Worm (Caenorhabditis elegans) whole organism, L2 larva: ENCODE measurements around the gene hpo-6.

Experiments used
- C34F6.9 ChIP-seq: fragments of 150-350 bp; optimal IDR thresholded peaks from 2 replicates; lab custom pipeline; 2014; ENCODE audit warnings: missing biosample characterization, missing genetic modification characterization
- ZK546.5 ChIP-seq: sonication (generic microtip); optimal IDR thresholded peaks from 2 replicates; lab custom pipeline; 2017; ENCODE audit warnings: missing biosample characterization, missing genetic modification characterization
- aly-2 ChIP-seq: fragments of 150-350 bp; optimal IDR thresholded peaks from 2 replicates; lab custom pipeline; 2014; ENCODE audit warnings: missing biosample characterization, missing genetic modification characterization
- ama-1 ChIP-seq: fragments of 150-350 bp; optimal IDR thresholded peaks from 2 replicates; lab custom pipeline; 2018; ENCODE audit warnings: inconsistent platforms
- blmp-1 ChIP-seq: sonication (generic microtip); optimal IDR thresholded peaks from 2 replicates; lab custom pipeline; 2017; ENCODE audit warnings: missing genetic modification characterization, mild to moderate bottlenecking, missing compliant biosample characterization, antibody characterized with exemption, moderate library complexity; ENCODE audit not compliant: insufficient read depth
- ceh-16 ChIP-seq: fragments of 150-350 bp; optimal IDR thresholded peaks from 2 replicates; lab custom pipeline; 2014; ENCODE audit warnings: missing biosample characterization, missing genetic modification characterization
- ceh-82 ChIP-seq: fragments of 150-350 bp; optimal IDR thresholded peaks from 2 replicates; lab custom pipeline; 2014; ENCODE audit warnings: missing biosample characterization, missing genetic modification characterization
- dmd-4 ChIP-seq: sonication (generic microtip); optimal IDR thresholded peaks from 2 replicates; lab custom pipeline; 2017; ENCODE audit warnings: missing biosample characterization, missing genetic modification characterization
- elt-1 ChIP-seq: fragments of 150-350 bp; optimal IDR thresholded peaks from 2 replicates; lab custom pipeline; 2014; ENCODE audit warnings: missing biosample characterization, missing genetic modification characterization
- elt-3 ChIP-seq: sonication (generic microtip); optimal IDR thresholded peaks from 2 replicates; lab custom pipeline; 2017; ENCODE audit warnings: missing biosample characterization, missing genetic modification characterization
- fos-1 ChIP-seq: fragments of 150-350 bp; optimal IDR thresholded peaks from 2 replicates; lab custom pipeline; 2014; ENCODE audit warnings: missing biosample characterization, missing genetic modification characterization
- gmeb-1 ChIP-seq: fragments of 150-350 bp; optimal IDR thresholded peaks from 2 replicates; lab custom pipeline; 2014; ENCODE audit warnings: missing biosample characterization, missing genetic modification characterization
- lin-39 ChIP-seq: fragments of 150-350 bp; optimal IDR thresholded peaks from 2 replicates; lab custom pipeline; 2014; ENCODE audit warnings: missing biosample characterization, missing genetic modification reagents, missing genetic modification characterization
- lsy-2 ChIP-seq, 2 experiments: fragments of 150-350 bp in 1 of 2; sonication (generic microtip) in 1 of 2; optimal IDR thresholded peaks; 2 replicates each; lab custom pipeline; 2014 to 2017; ENCODE audit warnings: missing biosample characterization in 2 of 2, missing genetic modification characterization in 2 of 2
- mab-5 ChIP-seq: fragments of 150-350 bp; optimal IDR thresholded peaks from 2 replicates; lab custom pipeline; 2014; ENCODE audit warnings: missing biosample characterization, missing genetic modification characterization
- nhr-10 ChIP-seq: sonication (generic microtip); optimal IDR thresholded peaks from 2 replicates; lab custom pipeline; 2017; ENCODE audit warnings: missing biosample characterization, missing genetic modification characterization
- nhr-11 ChIP-seq: fragments of 150-350 bp; optimal IDR thresholded peaks from 2 replicates; lab custom pipeline; 2014; ENCODE audit warnings: missing biosample characterization, missing genetic modification characterization
- nhr-12 ChIP-seq: fragments of 150-350 bp; optimal IDR thresholded peaks from 2 replicates; lab custom pipeline; 2014; ENCODE audit warnings: missing biosample characterization, missing genetic modification characterization
- nhr-129 ChIP-seq: fragments of 150-350 bp; optimal IDR thresholded peaks from 2 replicates; lab custom pipeline; 2014; ENCODE audit warnings: missing biosample characterization, missing genetic modification characterization
- nhr-21 ChIP-seq: fragments of 150-350 bp; optimal IDR thresholded peaks from 2 replicates; lab custom pipeline; 2014; ENCODE audit warnings: missing biosample characterization, missing genetic modification characterization
- nhr-23 ChIP-seq: fragments of 150-350 bp; optimal IDR thresholded peaks from 2 replicates; lab custom pipeline; 2014; ENCODE audit warnings: missing biosample characterization, missing genetic modification reagents, missing genetic modification characterization
- nhr-6 ChIP-seq: fragments of 150-350 bp; optimal IDR thresholded peaks from 2 replicates; lab custom pipeline; 2014; ENCODE audit warnings: missing biosample characterization, missing genetic modification characterization
- peb-1 ChIP-seq: fragments of 150-350 bp; optimal IDR thresholded peaks from 2 replicates; lab custom pipeline; 2014; ENCODE audit warnings: missing biosample characterization, missing genetic modification characterization
- sem-4 ChIP-seq: fragments of 150-350 bp; optimal IDR thresholded peaks from 2 replicates; lab custom pipeline; 2014; ENCODE audit warnings: missing biosample characterization, missing genetic modification reagents, missing genetic modification characterization
- skn-1 ChIP-seq: sonication (generic microtip); optimal IDR thresholded peaks from 2 replicates; lab custom pipeline; 2017; ENCODE audit warnings: missing biosample characterization, missing genetic modification characterization
- sma-9 ChIP-seq, 2 experiments: fragments of 150-350 bp in 1 of 2; sonication (generic microtip) in 1 of 2; optimal IDR thresholded peaks; 2 replicates each; lab custom pipeline; 2014 to 2016; ENCODE audit warnings: missing genetic modification characterization in 2 of 2, mild to moderate bottlenecking in 1 of 2, missing biosample characterization in 1 of 2, missing compliant biosample characterization in 1 of 2, missing genetic modification reagents in 1 of 2, moderate library complexity in 1 of 2
- snpc-4 ChIP-seq: fragments of 150-350 bp; optimal IDR thresholded peaks from 2 replicates; lab custom pipeline; 2014; ENCODE audit warnings: missing biosample characterization, missing genetic modification characterization
- unc-55 ChIP-seq: fragments of 150-350 bp; sonication (generic microtip); optimal IDR thresholded peaks from 3 replicates; lab custom pipeline; 2014; ENCODE audit warnings: missing biosample characterization, missing genetic modification reagents, missing genetic modification characterization
- ztf-1 ChIP-seq: fragments of 200-800 bp; sonication (Bioruptor generic); conservative IDR thresholded peaks from 2 replicates; pipeline ENCODE4 v1.3.6; 2022; ENCODE audit warnings: missing genetic modification characterization, missing compliant biosample characterization
- ztf-11 ChIP-seq: sonication (generic microtip); optimal IDR thresholded peaks from 2 replicates; lab custom pipeline; 2017; ENCODE audit warnings: missing biosample characterization, missing genetic modification characterization
- ztf-4 ChIP-seq: fragments of 150-350 bp; optimal IDR thresholded peaks from 2 replicates; lab custom pipeline; 2014; ENCODE audit warnings: missing biosample characterization, missing genetic modification characterization

The hpo-6 gene

ce11 chrIV:1595802-1596201 is 33.8 kb downstream of the hpo-6 start, which contains the start of gene npp-8 (continued):
- TF ChIP-seq C34F6.9 (tag; lab: Kevin White, UChicago) (peak; percentile 74), fos-1 (peak; percentile 59), blmp-1 (tag; lab: Kevin White, UChicago) (peak; percentile 14), skn-1 (tag; lab: Kevin White, UChicago) (peak; percentile 6), nhr-23 (no peak), lsy-2 (tag; optimal IDR thresholded peaks at IDR 0.05; lab: Kevin White, UChicago) (peak; percentile 80 to 89), ama-1 (no peak), elt-1 (tag; lab: Kevin White, UChicago) (no peak), nhr-21 (tag; lab: Kevin White, UChicago) (peak; percentile 78)

DNA sequence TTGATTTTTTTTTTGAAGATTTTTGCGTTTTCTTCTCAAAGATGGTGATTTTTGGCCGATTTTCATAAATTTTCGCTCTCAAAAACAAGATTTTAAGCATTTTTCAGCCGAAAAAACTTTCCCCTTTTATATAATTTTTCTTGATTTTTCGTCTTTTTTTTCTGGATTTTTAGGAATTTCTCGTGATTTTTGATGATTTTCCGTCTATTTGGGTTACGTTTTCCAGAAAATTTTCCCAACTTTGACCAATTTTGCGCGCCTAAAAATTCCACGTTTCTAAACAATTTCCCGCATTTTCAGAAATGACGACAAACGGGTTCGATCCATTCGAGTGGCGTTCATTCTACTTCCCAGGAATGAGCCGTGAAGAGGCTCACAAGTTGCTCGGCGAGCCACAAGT is 35.0 kb downstream of the hpo-6 start, which contains the start of gene ced-2:
Gene ced-2 (plus strand): TSS at position 301 of the 400 bp plus-strand sequence.
- TF ChIP-seq gmeb-1 (tag; lab: Kevin White, UChicago) (no peak), nhr-11 (tag; lab: Kevin White, UChicago) (no peak), ztf-4 (tag; lab: Kevin White, UChicago) (no peak), peb-1 (tag; lab: Kevin White, UChicago) (no peak), elt-3 (tag; lab: Kevin White, UChicago) (no peak), ceh-82 (tag; lab: Kevin White, UChicago) (no peak), nhr-12 (tag; lab: Kevin White, UChicago) (no peak), ama-1 (no peak)

ce11 chrIV:1600784-1601183 is 38.8 kb downstream of the hpo-6 start:
- TF ChIP-seq nhr-129 (tag; lab: Kevin White, UChicago) (no peak), blmp-1 (tag; lab: Kevin White, UChicago) (no peak), nhr-12 (tag; lab: Kevin White, UChicago) (no peak), gmeb-1 (tag; lab: Kevin White, UChicago) (no peak), elt-1 (tag; lab: Kevin White, UChicago) (no peak)

ce11 chrIV:1601357-1601756 is 39.4 kb downstream of the hpo-6 start, which contains the start of gene set-23:
Gene set-23, plus strand, starts transcription at chrIV:1601657.
- no peak for TF ChIP-seq mab-5 (tag; lab: Kevin White, UChicago)
- TF ChIP-seq elt-3 (tag; lab: Kevin White, UChicago), result no peak
- no peak for TF ChIP-seq ama-1
- no peak for TF ChIP-seq snpc-4 (tag; lab: Kevin White, UChicago)
- TF ChIP-seq ZK546.5, result no peak
- TF ChIP-seq unc-55 (GFP tag; lab: Kevin White, UChicago), result no peak
- TF ChIP-seq lsy-2 (tag; optimal IDR thresholded peaks at IDR 0.05; lab: Kevin White, UChicago), result no peak
- TF ChIP-seq blmp-1 (tag; lab: Kevin White, UChicago), result no peak
- no peak for TF ChIP-seq skn-1 (tag; lab: Kevin White, UChicago)
- TF ChIP-seq aly-2, result no peak
- TF ChIP-seq sem-4, result no peak
- no peak for TF ChIP-seq nhr-10 (tag; lab: Kevin White, UChicago)
- no peak for TF ChIP-seq ztf-11 (tag; lab: Kevin White, UChicago)
- no peak for TF ChIP-seq ztf-1
- no peak for TF ChIP-seq dmd-4
- TF ChIP-seq nhr-6, result no peak
- TF ChIP-seq gmeb-1 (tag; lab: Kevin White, UChicago), result no peak

ce11 chrIV:1602936-1603457 is 41.0 kb downstream of the hpo-6 start:
- no peak for TF ChIP-seq elt-1 (tag; lab: Kevin White, UChicago)
- no peak for TF ChIP-seq ztf-11 (tag; lab: Kevin White, UChicago)
- TF ChIP-seq unc-55 (GFP tag; lab: Kevin White, UChicago), result no peak
- TF ChIP-seq sma-9 (GFP tag; optimal IDR thresholded peaks at IDR 0.05; lab: Kevin White, UChicago), result no peak
- no peak for TF ChIP-seq sma-9 (tag; optimal IDR thresholded peaks at IDR 0.05; lab: Kevin White, UChicago)
- TF ChIP-seq lin-39 (tag; lab: Kevin White, UChicago), result no peak
- no peak for TF ChIP-seq blmp-1 (tag; lab: Kevin White, UChicago)
- no peak for TF ChIP-seq ceh-16

ce11 chrIV:1605276-1605762 is 43.3 kb downstream of the hpo-6 start, which contains the start of gene Y41D4B.11:
Gene Y41D4B.11, plus strand, starts transcription at chrIV:1605712.
- TF ChIP-seq C34F6.9 (tag; lab: Kevin White, UChicago), result no peak
